Worm (Caenorhabditis elegans): Measurements from ENCODE around the gene srx-113.

srx-113 gene

ce11 chrV:12637764-12638502 lies 6.0 kb upstream of the srx-113 start:
- TF ChIP-seq F44E2.7 (GFP tag; IDR thresholded peaks at IDR 0.05) (no peak), aha-1 (tag) (peak; percentile 65), php-3 (GFP tag; IDR thresholded peaks at IDR 0.05) (peak; percentile 56; the same call in 1 of the 2 replicates), dmd-6 (GFP tag; IDR thresholded peaks at IDR 0.05) (peak; percentile 50), hlh-11 (tag; optimal IDR thresholded peaks at IDR 0.05) (peak; percentile 74), ceh-20 (GFP tag; IDR thresholded peaks at IDR 0.05) (no peak), nhr-28 (tag; optimal IDR thresholded peaks at IDR 0.05) (peak; percentile 30), tra-1 (GFP tag; IDR thresholded peaks at IDR 0.05) (0 out of 2 replicates have a peak, but pooled peaks have one; percentile 50), pha-4 (GFP tag; IDR thresholded peaks at IDR 0.05) (no peak), pha-4 (tag; optimal IDR thresholded peaks at IDR 0.05) (no peak), hlh-30 (tag; optimal IDR thresholded peaks at IDR 0.05; ENCODE audit: insufficient read depth) (peak; percentile 70), pqm-1 (tag; optimal IDR thresholded peaks at IDR 0.05) (peak; percentile 83), nhr-102 (tag; optimal IDR thresholded peaks at IDR 0.05) (no peak), nhr-76 (tag; optimal IDR thresholded peaks at IDR 0.05) (no peak), lin-38 (GFP tag; IDR thresholded peaks at IDR 0.05) (no peak), mxl-3 (GFP tag; optimal IDR thresholded peaks at IDR 0.05) (peak; percentile 32), mdl-1 (tag; optimal IDR thresholded peaks at IDR 0.05) (peak in 1 of 2 experiments; percentile 65), rbr-2 (tag; optimal IDR thresholded peaks at IDR 0.05) (no peak), nhr-6 (tag; optimal IDR thresholded peaks at IDR 0.05) (peak; percentile 71), unc-62 (GFP tag; optimal IDR thresholded peaks at IDR 0.05 in 1 of 2) (peak in 1 of 2 experiments; percentile 7), unc-62 (tag; optimal IDR thresholded peaks at IDR 0.05) (no peak), dve-1 (tag; optimal IDR thresholded peaks at IDR 0.05; ENCODE audit: insufficient read depth) (peak; percentile 35), ceh-44 (GFP tag; IDR thresholded peaks at IDR 0.05) (no peak), mdt-29 (GFP tag; IDR thresholded peaks at IDR 0.05) (no peak), spr-3 (GFP tag; optimal IDR thresholded peaks at IDR 0.05) (no peak), egl-27 (tag; optimal IDR thresholded peaks at IDR 0.05) (no peak), nhr-48 (tag; optimal IDR thresholded peaks at IDR 0.05) (no peak), ceh-28 (tag; optimal IDR thresholded peaks at IDR 0.05) (no peak), daf-16 (GFP tag; optimal IDR thresholded peaks at IDR 0.05) (peak in 1 of 2 experiments; percentile 61), daf-16 (tag; optimal IDR thresholded peaks at IDR 0.05) (peak; percentile 91), zfp-2 (tag; optimal IDR thresholded peaks at IDR 0.05) (no peak), nhr-11 (tag; optimal IDR thresholded peaks at IDR 0.05) (no peak), mxl-2 (GFP tag; conservative IDR thresholded peaks at IDR 0.05) (0 out of 2 replicates have a peak, but pooled peaks have one; percentile 38), R02D3.7 (tag; optimal IDR thresholded peaks at IDR 0.05) (no peak)

ce11 chrV:12637238-12637690 lies 5.3 kb upstream of the srx-113 start, which contains the start of gene F56H9.2:
F56H9.2 (plus strand) TSS chrV:12637663.
- TF ChIP-seq nhr-48 (tag; optimal IDR thresholded peaks at IDR 0.05) (peak; percentile 96), nhr-25 (tag; optimal IDR thresholded peaks at IDR 0.05; ENCODE audit: borderline replicate concordance, insufficient read depth) (peak; percentile 67), F26F4.8 (GFP tag; conservative IDR thresholded peaks at IDR 0.05) (no peak), hlh-30 (tag; optimal IDR thresholded peaks at IDR 0.05; ENCODE audit: insufficient read depth) (peak; percentile 94), lin-13 (GFP tag; optimal IDR thresholded peaks at IDR 0.05) (peak; percentile 8), rbr-2 (tag; optimal IDR thresholded peaks at IDR 0.05) (peak; percentile 48), nhr-10 (tag; optimal IDR thresholded peaks at IDR 0.05) (peak; percentile 30), gei-8 (GFP tag; optimal IDR thresholded peaks at IDR 0.05) (peak; percentile 76), hlh-11 (tag; optimal IDR thresholded peaks at IDR 0.05) (peak; percentile 95), hif-1 (tag; optimal IDR thresholded peaks at IDR 0.05) (peak in 1 of 2 experiments; percentile 30), mxl-2 (GFP tag; conservative IDR thresholded peaks at IDR 0.05) (peak; percentile 99), spr-1 (tag; optimal IDR thresholded peaks at IDR 0.05) (peak; percentile 16), mdt-29 (GFP tag; IDR thresholded peaks at IDR 0.05) (peak; percentile 36; the same call in 1 of the 2 replicates), attf-4 (tag; optimal IDR thresholded peaks at IDR 0.05) (no peak), arid-1 (GFP tag; conservative IDR thresholded peaks at IDR 0.05) (no peak), vab-7 (GFP tag; IDR thresholded peaks at IDR 0.05) (no peak), ctbp-1 (GFP tag; IDR thresholded peaks at IDR 0.05) (0 out of 2 replicates have a peak, but pooled peaks have one; percentile 12), Y105C5A.15 (GFP tag; IDR thresholded peaks at IDR 0.05) (no peak), pha-4 (GFP tag; IDR thresholded peaks at IDR 0.05) (peak; percentile 55; the same call in 1 of the 2 replicates), pha-4 (tag; optimal IDR thresholded peaks at IDR 0.05) (no peak), ZK546.5 (tag; optimal IDR thresholded peaks at IDR 0.05) (no peak), mxl-3 (GFP tag; optimal IDR thresholded peaks at IDR 0.05) (peak; percentile 94), hmg-1.1 (GFP tag; IDR thresholded peaks at IDR 0.05) (0 out of 2 replicates have a peak, but pooled peaks have one; percentile 34), ceh-20 (GFP tag; IDR thresholded peaks at IDR 0.05) (peak; percentile 73)

All from whole organism, L4 larva.